Fruit fly (Drosophila melanogaster): ENCODE data around the gene Alg11.

dm6 chr3L:21652768-21653167 lies 27.2 kb downstream of the Alg11 start:
- TF ChIP-seq insv (optimal IDR thresholded peaks at IDR 0.05) (no peak), h (optimal IDR thresholded peaks at IDR 0.05) (no peak), psq (optimal IDR thresholded peaks at IDR 0.05) (no peak)

Data from Kc167 (cell line).